1 fruit fly cellular context compared by ENCODE assay signal in genomic region chr2L:16287602-16288392, dm6.
TF ChIP-seq lines count a peak whose summit lies in the region.

crp (minus strand) TSS chr2L:16287730.
pkaap (plus strand) TSS chr2L:16288290.

TF ChIP-seq in whole organism, embryonic, 481 proteins besides CTCF, POLR2A, EP300 and RAD21 (continued from another document and continues in another):
- peak; percentile 22 for TF ChIP-seq CG14965 (GFP tag; optimal IDR thresholded peaks at IDR 0.05; lab: Kevin White, UChicago; ENCODE audit: borderline replicate concordance)
- peak; percentile 89 for TF ChIP-seq CG13894 (tag; optimal IDR thresholded peaks at IDR 0.05; lab: Kevin White, UChicago)
- no peak for TF ChIP-seq gcm (GFP tag; optimal IDR thresholded peaks at IDR 0.05; lab: Kevin White, UChicago)
- TF ChIP-seq Mrtf (GFP tag; IDR thresholded peaks at IDR 0.05; lab: Robert Waterston, UW) = no peak
- peak; percentile 78 for TF ChIP-seq vfl (GFP tag; optimal IDR thresholded peaks at IDR 0.05; lab: Kevin White, UChicago)
- no peak for TF ChIP-seq CG12769 (tag; optimal IDR thresholded peaks at IDR 0.05; lab: Kevin White, UChicago)
- peak in 1 of 2 experiments; percentile 88 for TF ChIP-seq Hr51 (GFP tag; optimal IDR thresholded peaks at IDR 0.05; lab: Kevin White, UChicago)
- TF ChIP-seq btn (GFP tag; optimal IDR thresholded peaks at IDR 0.05; lab: Kevin White, UChicago) = peak; percentile 77
- no peak for TF ChIP-seq CG14014 (GFP tag; IDR thresholded peaks at IDR 0.05; lab: Robert Waterston, UW)
- peak; percentile 3 for TF ChIP-seq MESR4 (GFP tag; optimal IDR thresholded peaks at IDR 0.05; lab: Kevin White, UChicago)
- peak; percentile 72 for TF ChIP-seq CG3065 (GFP tag; optimal IDR thresholded peaks at IDR 0.05; lab: Kevin White, UChicago)
- TF ChIP-seq bbx (GFP tag; IDR thresholded peaks at IDR 0.05; lab: Robert Waterston, UW; ENCODE audit: partially characterized antibody) = no peak
- no peak for TF ChIP-seq ttk (GFP tag; IDR thresholded peaks at IDR 0.05; lab: Robert Waterston, UW)
- no peak for TF ChIP-seq aop (GFP tag; IDR thresholded peaks at IDR 0.05; lab: Robert Waterston, UW)
- peak; percentile 98 for TF ChIP-seq Med (GFP tag; lab: Kevin White, UChicago)
- TF ChIP-seq CG1024 (GFP tag; IDR thresholded peaks at IDR 0.05; lab: Robert Waterston, UW) = no peak
- TF ChIP-seq Lhr (GFP tag; optimal IDR thresholded peaks at IDR 0.05; lab: Kevin White, UChicago) = peak; percentile 91
- TF ChIP-seq dpn (GFP tag; optimal IDR thresholded peaks at IDR 0.05; lab: Kevin White, UChicago) = peak; percentile 91
- TF ChIP-seq CG30403 (GFP tag; optimal IDR thresholded peaks at IDR 0.05; lab: Kevin White, UChicago) = peak; percentile 88
- no peak for TF ChIP-seq CG32767 (GFP tag; IDR thresholded peaks at IDR 0.05; lab: Robert Waterston, UW)
- no peak for TF ChIP-seq Trl (optimal IDR thresholded peaks at IDR 0.05; lab: Kevin White, UChicago)
- peak; percentile 94 for TF ChIP-seq Trl (GFP tag; optimal IDR thresholded peaks at IDR 0.05; lab: Kevin White, UChicago)
- no peak for TF ChIP-seq GATAe (GFP tag; conservative IDR thresholded peaks at IDR 0.05; lab: Robert Waterston, UW)
- TF ChIP-seq stc (GFP tag; IDR thresholded peaks at IDR 0.05; lab: Robert Waterston, UW) = no peak
- TF ChIP-seq slp2 (GFP tag; optimal IDR thresholded peaks at IDR 0.05; lab: Kevin White, UChicago) = peak; percentile 86
- no peak for TF ChIP-seq dmrt99B (tag; optimal IDR thresholded peaks at IDR 0.05; lab: Kevin White, UChicago)
- TF ChIP-seq run (tag; optimal IDR thresholded peaks at IDR 0.05; lab: Kevin White, UChicago) = peak; percentile 25
- peak; percentile 23 for TF ChIP-seq CG4707 (GFP tag; optimal IDR thresholded peaks at IDR 0.05; lab: Kevin White, UChicago)
- TF ChIP-seq pnt (GFP tag; optimal IDR thresholded peaks at IDR 0.05; lab: Kevin White, UChicago) = peak; percentile 88
- TF ChIP-seq crp (GFP tag; optimal IDR thresholded peaks at IDR 0.05; lab: Kevin White, UChicago) = peak; percentile 2 to 78
- TF ChIP-seq E2f2 (GFP tag; IDR thresholded peaks at IDR 0.05; lab: Robert Waterston, UW) = no peak
- TF ChIP-seq CG42726 (GFP tag; IDR thresholded peaks at IDR 0.05; lab: Robert Waterston, UW; ENCODE audit: partially characterized antibody) = no peak
- no peak for TF ChIP-seq CG10366 (GFP tag; IDR thresholded peaks at IDR 0.05; lab: Robert Waterston, UW)
- TF ChIP-seq crol (GFP tag; IDR thresholded peaks at IDR 0.05; lab: Robert Waterston, UW) = no peak
- peak; percentile 71 for TF ChIP-seq CG10209 (GFP tag; optimal IDR thresholded peaks at IDR 0.05; lab: Kevin White, UChicago)
- TF ChIP-seq CG9817 (tag; optimal IDR thresholded peaks at IDR 0.05; lab: Kevin White, UChicago) = peak; percentile 70
- no peak for TF ChIP-seq CG11504 (tag; optimal IDR thresholded peaks at IDR 0.05; lab: Kevin White, UChicago)
- peak; percentile 75 for TF ChIP-seq mirr (GFP tag; optimal IDR thresholded peaks at IDR 0.05; lab: Kevin White, UChicago)
- peak; percentile 43 for TF ChIP-seq ewg (GFP tag; optimal IDR thresholded peaks at IDR 0.05; lab: Kevin White, UChicago)
- no peak for TF ChIP-seq Optix (GFP tag; IDR thresholded peaks at IDR 0.05; lab: Robert Waterston, UW)
- peak; percentile 84 for TF ChIP-seq her (GFP tag; optimal IDR thresholded peaks at IDR 0.05; lab: Kevin White, UChicago)
- peak; percentile 89 for TF ChIP-seq CG1603 (tag; optimal IDR thresholded peaks at IDR 0.05; lab: Kevin White, UChicago)
- TF ChIP-seq CG6765 (GFP tag; optimal IDR thresholded peaks at IDR 0.05; lab: Kevin White, UChicago) = peak; percentile 19
- TF ChIP-seq trem (tag; optimal IDR thresholded peaks at IDR 0.05; lab: Kevin White, UChicago) = peak; percentile 62
- peak; percentile 90 for TF ChIP-seq bab2 (GFP tag; optimal IDR thresholded peaks at IDR 0.05; lab: Kevin White, UChicago)
- TF ChIP-seq sob (GFP tag; IDR thresholded peaks at IDR 0.05; lab: Robert Waterston, UW) = no peak
- no peak for TF ChIP-seq CG4360 (GFP tag; IDR thresholded peaks at IDR 0.05; lab: Robert Waterston, UW)
- TF ChIP-seq CG10959 (GFP tag; IDR thresholded peaks at IDR 0.05; lab: Robert Waterston, UW) = no peak
- peak; percentile 84 for TF ChIP-seq Myb (GFP tag; optimal IDR thresholded peaks at IDR 0.05; lab: Kevin White, UChicago)
- TF ChIP-seq H15 (GFP tag; IDR thresholded peaks at IDR 0.05; lab: Robert Waterston, UW) = no peak
- no peak for TF ChIP-seq CG2199 (GFP tag; IDR thresholded peaks at IDR 0.05; lab: Robert Waterston, UW)
- peak; percentile 16 for TF ChIP-seq Hey (tag; optimal IDR thresholded peaks at IDR 0.05; lab: Kevin White, UChicago)
- peak; percentile 37 for TF ChIP-seq Tbp (GFP tag; optimal IDR thresholded peaks at IDR 0.05; lab: Kevin White, UChicago)
- TF ChIP-seq CG17359 (tag; optimal IDR thresholded peaks at IDR 0.05; lab: Kevin White, UChicago) = peak; percentile 73
- TF ChIP-seq CG43689 (GFP tag; IDR thresholded peaks at IDR 0.05; lab: Robert Waterston, UW) = no peak
- no peak for TF ChIP-seq mld (GFP tag; IDR thresholded peaks at IDR 0.05; lab: Robert Waterston, UW; ENCODE audit: partially characterized antibody)
- peak; percentile 75 for TF ChIP-seq CG9609 (GFP tag; optimal IDR thresholded peaks at IDR 0.05; lab: Kevin White, UChicago)
- TF ChIP-seq Spps (tag; optimal IDR thresholded peaks at IDR 0.05; lab: Kevin White, UChicago) = peak; percentile 12
- no peak for TF ChIP-seq Dll (GFP tag; IDR thresholded peaks at IDR 0.05; lab: Robert Waterston, UW; ENCODE audit: partially characterized antibody)
- TF ChIP-seq CG34422 (GFP tag; IDR thresholded peaks at IDR 0.05; lab: Robert Waterston, UW) = no peak
- peak; percentile 74 for TF ChIP-seq unpg (GFP tag; optimal IDR thresholded peaks at IDR 0.05; lab: Kevin White, UChicago)
- peak; percentile 60 for TF ChIP-seq ftz-f1 (GFP tag; optimal IDR thresholded peaks at IDR 0.05; lab: Kevin White, UChicago)
- TF ChIP-seq chinmo (GFP tag; IDR thresholded peaks at IDR 0.05; lab: Robert Waterston, UW; ENCODE audit: partially characterized antibody) = no peak
- TF ChIP-seq sisA (GFP tag; IDR thresholded peaks at IDR 0.05; lab: Robert Waterston, UW) = no peak
- peak; percentile 78 for TF ChIP-seq CG13624 (GFP tag; optimal IDR thresholded peaks at IDR 0.05; lab: Kevin White, UChicago)
- peak; percentile 89 for TF ChIP-seq CG1647 (GFP tag; optimal IDR thresholded peaks at IDR 0.05; lab: Kevin White, UChicago)
- peak; percentile 89 for TF ChIP-seq dm (GFP tag; optimal IDR thresholded peaks at IDR 0.05; lab: Kevin White, UChicago)
- TF ChIP-seq Nf-YC (tag; optimal IDR thresholded peaks at IDR 0.05; lab: Kevin White, UChicago) = peak; percentile 40
- TF ChIP-seq D (optimal IDR thresholded peaks at IDR 0.05; lab: Kevin White, UChicago) = no peak
- TF ChIP-seq D (GFP tag; optimal IDR thresholded peaks at IDR 0.05; lab: Kevin White, UChicago) = peak; percentile 43
- TF ChIP-seq CG11560 (tag; IDR thresholded peaks at IDR 0.05; lab: Robert Waterston, UW) = no peak
- no peak for TF ChIP-seq CG5953 (GFP tag; IDR thresholded peaks at IDR 0.05; lab: Robert Waterston, UW)
- peak; percentile 74 for TF ChIP-seq CG6272 (GFP tag; IDR thresholded peaks at IDR 0.05; lab: Robert Waterston, UW)
- TF ChIP-seq CG17829 (tag; optimal IDR thresholded peaks at IDR 0.05; lab: Kevin White, UChicago) = peak; percentile 74
- TF ChIP-seq sr (GFP tag; IDR thresholded peaks at IDR 0.05; lab: Robert Waterston, UW) = no peak
- TF ChIP-seq CG4617 (GFP tag; optimal IDR thresholded peaks at IDR 0.05; lab: Kevin White, UChicago; ENCODE audit: borderline replicate concordance) = peak; percentile 98
- TF ChIP-seq CG9876 (GFP tag; optimal IDR thresholded peaks at IDR 0.05; lab: Kevin White, UChicago) = peak; percentile 84
- TF ChIP-seq CG7745 (tag; optimal IDR thresholded peaks at IDR 0.05; lab: Kevin White, UChicago) = peak; percentile 34
- TF ChIP-seq disco-r (GFP tag; optimal IDR thresholded peaks at IDR 0.05; lab: Kevin White, UChicago) = peak; percentile 60
- peak; percentile 65 for TF ChIP-seq CG18262 (tag; optimal IDR thresholded peaks at IDR 0.05; lab: Kevin White, UChicago)
- TF ChIP-seq tap (tag; optimal IDR thresholded peaks at IDR 0.05; lab: Kevin White, UChicago) = peak; percentile 35
- TF ChIP-seq C15 (GFP tag; IDR thresholded peaks at IDR 0.05; lab: Robert Waterston, UW) = no peak
- peak; percentile 66 for TF ChIP-seq Hr3 (GFP tag; optimal IDR thresholded peaks at IDR 0.05; lab: Kevin White, UChicago)
- peak; percentile 90 for TF ChIP-seq B-H2 (GFP tag; optimal IDR thresholded peaks at IDR 0.05; lab: Kevin White, UChicago)
- TF ChIP-seq CG11247 (GFP tag; IDR thresholded peaks at IDR 0.05; lab: Robert Waterston, UW) = no peak
- no peak for TF ChIP-seq row (GFP tag; IDR thresholded peaks at IDR 0.05; lab: Robert Waterston, UW)
- TF ChIP-seq Antp (GFP tag; optimal IDR thresholded peaks at IDR 0.05; lab: Kevin White, UChicago) = peak; percentile 94
- no peak for TF ChIP-seq prd (optimal IDR thresholded peaks at IDR 0.05; lab: Kevin White, UChicago)
- TF ChIP-seq prd (GFP tag; IDR thresholded peaks at IDR 0.05; lab: Robert Waterston, UW) = no peak
- TF ChIP-seq cwo (GFP tag; optimal IDR thresholded peaks at IDR 0.05; lab: Kevin White, UChicago) = peak; percentile 59
- TF ChIP-seq Atf3 (GFP tag; optimal IDR thresholded peaks at IDR 0.05; lab: Kevin White, UChicago) = peak; percentile 54
- TF ChIP-seq Gsc (GFP tag; IDR thresholded peaks at IDR 0.05; lab: Robert Waterston, UW) = no peak
- TF ChIP-seq Scr (GFP tag; IDR thresholded peaks at IDR 0.05; lab: Robert Waterston, UW; ENCODE audit: partially characterized antibody) = no peak
- no peak for TF ChIP-seq slbo (GFP tag; IDR thresholded peaks at IDR 0.05; lab: Robert Waterston, UW)
- TF ChIP-seq Jarid2 (GFP tag; optimal IDR thresholded peaks at IDR 0.05; lab: Kevin White, UChicago) = peak; percentile 94
- peak; percentile 73 to 89 for TF ChIP-seq chif (GFP tag; optimal IDR thresholded peaks at IDR 0.05; lab: Kevin White, UChicago)
- TF ChIP-seq maf-S (GFP tag; optimal IDR thresholded peaks at IDR 0.05; lab: Kevin White, UChicago) = peak; percentile 88
- peak; percentile 76 for TF ChIP-seq CG4820 (GFP tag; optimal IDR thresholded peaks at IDR 0.05; lab: Kevin White, UChicago)
- peak; percentile 83 for TF ChIP-seq tup (GFP tag; optimal IDR thresholded peaks at IDR 0.05; lab: Kevin White, UChicago)
- TF ChIP-seq tll (GFP tag; optimal IDR thresholded peaks at IDR 0.05; lab: Kevin White, UChicago) = no peak
- no peak for TF ChIP-seq cas (GFP tag; IDR thresholded peaks at IDR 0.05; lab: Robert Waterston, UW)
- TF ChIP-seq ken (GFP tag; IDR thresholded peaks at IDR 0.05; lab: Robert Waterston, UW) = no peak
- peak; percentile 69 for TF ChIP-seq grau (tag; optimal IDR thresholded peaks at IDR 0.05; lab: Kevin White, UChicago)
- TF ChIP-seq CG31388 (GFP tag; optimal IDR thresholded peaks at IDR 0.05; lab: Kevin White, UChicago) = peak; percentile 66
- TF ChIP-seq HmgZ (tag; optimal IDR thresholded peaks at IDR 0.05; lab: Kevin White, UChicago) = peak; percentile 78
- TF ChIP-seq Abd-B (GFP tag; optimal IDR thresholded peaks at IDR 0.05; lab: Kevin White, UChicago) = no peak
- TF ChIP-seq chn (GFP tag; optimal IDR thresholded peaks at IDR 0.05; lab: Kevin White, UChicago) = peak; percentile 86
- peak; percentile 75 for TF ChIP-seq YL-1 (GFP tag; optimal IDR thresholded peaks at IDR 0.05; lab: Kevin White, UChicago)
- TF ChIP-seq Awh (GFP tag; IDR thresholded peaks at IDR 0.05; lab: Robert Waterston, UW) = no peak
- TF ChIP-seq Fer3 (tag; optimal IDR thresholded peaks at IDR 0.05; lab: Kevin White, UChicago) = peak; percentile 75
- peak; percentile 73 for TF ChIP-seq CG3163 (GFP tag; optimal IDR thresholded peaks at IDR 0.05; lab: Kevin White, UChicago)
- no peak for TF ChIP-seq toy (GFP tag; IDR thresholded peaks at IDR 0.05; lab: Robert Waterston, UW)
- peak; percentile 74 for TF ChIP-seq CG17912 (GFP tag; optimal IDR thresholded peaks at IDR 0.05; lab: Kevin White, UChicago)
- TF ChIP-seq sens-2 (GFP tag; IDR thresholded peaks at IDR 0.05; lab: Robert Waterston, UW) = no peak
- peak; percentile 84 for TF ChIP-seq Camta (GFP tag; optimal IDR thresholded peaks at IDR 0.05; lab: Kevin White, UChicago)
- peak; percentile 65 for TF ChIP-seq eyg (GFP tag; optimal IDR thresholded peaks at IDR 0.05; lab: Kevin White, UChicago)
- TF ChIP-seq CG2875 (GFP tag; optimal IDR thresholded peaks at IDR 0.05; lab: Kevin White, UChicago) = peak; percentile 62
- peak; percentile 77 for TF ChIP-seq CG12744 (GFP tag; optimal IDR thresholded peaks at IDR 0.05; lab: Kevin White, UChicago)
- peak; percentile 42 for TF ChIP-seq CG6254 (GFP tag; optimal IDR thresholded peaks at IDR 0.05; lab: Kevin White, UChicago)
- no peak for TF ChIP-seq CG13287 (GFP tag; IDR thresholded peaks at IDR 0.05; lab: Robert Waterston, UW; ENCODE audit: partially characterized antibody)
- TF ChIP-seq CG6175 (GFP tag; IDR thresholded peaks at IDR 0.05; lab: Robert Waterston, UW) = no peak
- TF ChIP-seq CG2120 (GFP tag; optimal IDR thresholded peaks at IDR 0.05; lab: Kevin White, UChicago) = peak; percentile 92
- peak; percentile 82 for TF ChIP-seq CG10654 (GFP tag; optimal IDR thresholded peaks at IDR 0.05; lab: Kevin White, UChicago)
- no peak for TF ChIP-seq CG7963 (GFP tag; IDR thresholded peaks at IDR 0.05; lab: Robert Waterston, UW; ENCODE audit: partially characterized antibody)
- TF ChIP-seq pum (GFP tag; optimal IDR thresholded peaks at IDR 0.05; lab: Kevin White, UChicago) = peak; percentile 87
- TF ChIP-seq cato (GFP tag; optimal IDR thresholded peaks at IDR 0.05; lab: Kevin White, UChicago; ENCODE audit: borderline replicate concordance) = no peak
- TF ChIP-seq trh (GFP tag; optimal IDR thresholded peaks at IDR 0.05; lab: Kevin White, UChicago) = peak; percentile 57
- TF ChIP-seq salm (tag; optimal IDR thresholded peaks at IDR 0.05; lab: Kevin White, UChicago) = peak; percentile 40
- no peak for TF ChIP-seq CG1832 (GFP tag; optimal IDR thresholded peaks at IDR 0.05; lab: Kevin White, UChicago)
- TF ChIP-seq sd (tag; optimal IDR thresholded peaks at IDR 0.05; lab: Kevin White, UChicago) = peak; percentile 39
- no peak for TF ChIP-seq h (optimal IDR thresholded peaks at IDR 0.05; lab: Kevin White, UChicago)
- peak; percentile 79 for TF ChIP-seq CG4282 (GFP tag; optimal IDR thresholded peaks at IDR 0.05; lab: Kevin White, UChicago)
- peak; percentile 37 for TF ChIP-seq CG6683 (GFP tag; optimal IDR thresholded peaks at IDR 0.05; lab: Kevin White, UChicago)
- TF ChIP-seq en (GFP tag; optimal IDR thresholded peaks at IDR 0.05; lab: Kevin White, UChicago) = peak; percentile 56
- no peak for TF ChIP-seq CG11695 (GFP tag; IDR thresholded peaks at IDR 0.05; lab: Robert Waterston, UW)
